Fruit fly (Drosophila melanogaster): Measurements from ENCODE around the gene Adss.
A peak's percentile ranks its signal among the peaks of the same experiment; 100 is the strongest.

Adss gene

DNA sequence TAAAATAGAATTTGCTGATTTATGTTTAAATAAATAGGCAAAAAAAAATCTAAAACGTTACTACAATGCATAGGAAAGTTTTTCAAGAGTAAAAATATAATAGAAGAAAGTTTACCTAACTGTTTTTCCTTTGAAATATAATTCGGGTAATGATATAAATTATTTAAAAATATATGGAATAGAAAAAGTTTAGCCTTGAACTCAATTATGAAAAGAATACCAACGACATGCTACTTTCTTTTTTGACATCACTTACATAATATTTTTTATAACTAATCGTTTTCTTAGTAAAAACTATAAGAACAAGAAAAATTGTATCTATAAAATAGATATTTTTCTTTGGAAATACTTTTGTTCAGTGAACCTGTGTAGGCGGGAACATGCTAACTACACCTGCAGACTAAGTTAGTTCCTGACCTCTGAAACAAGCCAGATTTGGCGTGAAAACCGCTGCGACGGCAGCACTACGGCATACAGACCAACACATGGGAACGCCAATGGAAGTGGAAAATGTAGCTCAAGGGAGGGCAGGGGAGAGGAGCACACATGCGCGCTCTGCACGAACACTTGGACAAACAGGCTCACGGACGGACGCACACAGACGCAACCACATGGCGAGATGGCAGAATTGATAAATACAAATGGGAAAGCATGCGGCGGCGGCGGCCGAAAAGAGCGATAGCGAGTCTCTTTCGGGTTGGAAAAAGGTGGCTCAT, 806 bp downstream of the Adss start (continued):
- no peak for TF ChIP-seq gcm (GFP tag; optimal IDR thresholded peaks at IDR 0.05)
- no peak for TF ChIP-seq stwl (tag; optimal IDR thresholded peaks at IDR 0.05)
- TF ChIP-seq Hey (tag; optimal IDR thresholded peaks at IDR 0.05) = peak; percentile 46
- TF ChIP-seq Dp (GFP tag; optimal IDR thresholded peaks at IDR 0.05) = no peak
- TF ChIP-seq CG3163 (GFP tag; optimal IDR thresholded peaks at IDR 0.05) = no peak
- no peak for TF ChIP-seq CG4820 (GFP tag; optimal IDR thresholded peaks at IDR 0.05)
- no peak for TF ChIP-seq wor (GFP tag; IDR thresholded peaks at IDR 0.05)
- TF ChIP-seq CG13296 (GFP tag; optimal IDR thresholded peaks at IDR 0.05) = no peak
- no peak for TF ChIP-seq CG10565 (GFP tag; optimal IDR thresholded peaks at IDR 0.05)
- TF ChIP-seq CG1647 (GFP tag; optimal IDR thresholded peaks at IDR 0.05) = no peak
- no peak for TF ChIP-seq B-H1 (GFP tag; IDR thresholded peaks at IDR 0.05)
- no peak for TF ChIP-seq Eip74EF (GFP tag; optimal IDR thresholded peaks at IDR 0.05)
- no peak for TF ChIP-seq ara (GFP tag; IDR thresholded peaks at IDR 0.05)
- no peak for TF ChIP-seq CG18764 (GFP tag; optimal IDR thresholded peaks at IDR 0.05)
- 0 out of 2 replicates have a peak, but pooled peaks have one; percentile 28 for TF ChIP-seq vvl (GFP tag; IDR thresholded peaks at IDR 0.05)
- TF ChIP-seq disco-r (GFP tag; optimal IDR thresholded peaks at IDR 0.05) = no peak
- no peak for TF ChIP-seq CG1233 (GFP tag; optimal IDR thresholded peaks at IDR 0.05)
- no peak for TF ChIP-seq Usf (GFP tag; optimal IDR thresholded peaks at IDR 0.05)
- no peak for TF ChIP-seq repo (GFP tag; optimal IDR thresholded peaks at IDR 0.05)
- TF ChIP-seq CG11247 (GFP tag; IDR thresholded peaks at IDR 0.05) = no peak
- no peak for TF ChIP-seq CG13624 (GFP tag; optimal IDR thresholded peaks at IDR 0.05)
- TF ChIP-seq CG9609 (GFP tag; optimal IDR thresholded peaks at IDR 0.05) = no peak
- TF ChIP-seq GATAe (GFP tag; conservative IDR thresholded peaks at IDR 0.05) = no peak
- 0 out of 2 replicates have a peak, but pooled peaks have one; percentile 8 for TF ChIP-seq aop (GFP tag; IDR thresholded peaks at IDR 0.05)
- peak; percentile 36 for TF ChIP-seq Dek (tag; optimal IDR thresholded peaks at IDR 0.05)
- TF ChIP-seq cwo (GFP tag; optimal IDR thresholded peaks at IDR 0.05) = peak; percentile 72
- TF ChIP-seq Nf-YA (GFP tag; IDR thresholded peaks at IDR 0.05) = no peak
- TF ChIP-seq HHEX (GFP tag; optimal IDR thresholded peaks at IDR 0.05) = no peak
- TF ChIP-seq pho (GFP tag; optimal IDR thresholded peaks at IDR 0.05) = no peak
- TF ChIP-seq CG14050 (GFP tag; IDR thresholded peaks at IDR 0.05) = no peak
- peak; percentile 32 for TF ChIP-seq CG10147 (GFP tag; optimal IDR thresholded peaks at IDR 0.05)
- TF ChIP-seq CG7963 (GFP tag; IDR thresholded peaks at IDR 0.05; ENCODE audit: partially characterized antibody) = no peak
- no peak for TF ChIP-seq E2f2 (GFP tag; IDR thresholded peaks at IDR 0.05)
- no peak for TF ChIP-seq slp2 (GFP tag; optimal IDR thresholded peaks at IDR 0.05)
- TF ChIP-seq CG9876 (GFP tag; optimal IDR thresholded peaks at IDR 0.05) = no peak
- no peak for TF ChIP-seq ac (GFP tag; optimal IDR thresholded peaks at IDR 0.05)
- TF ChIP-seq eve (GFP tag; optimal IDR thresholded peaks at IDR 0.05) = no peak
- TF ChIP-seq org-1 (GFP tag; optimal IDR thresholded peaks at IDR 0.05) = no peak
- TF ChIP-seq CG17385 (GFP tag; optimal IDR thresholded peaks at IDR 0.05) = no peak
- no peak for TF ChIP-seq Dip3 (GFP tag; optimal IDR thresholded peaks at IDR 0.05)
- no peak for TF ChIP-seq lov (optimal IDR thresholded peaks at IDR 0.05)
- TF ChIP-seq lov (GFP tag; IDR thresholded peaks at IDR 0.05) = 0 out of 3 replicates have a peak, but pooled peaks have one; percentile 59
- peak; percentile 61 for TF ChIP-seq gem (tag; optimal IDR thresholded peaks at IDR 0.05)
- TF ChIP-seq CG14014 (GFP tag; IDR thresholded peaks at IDR 0.05) = 0 out of 2 replicates have a peak, but pooled peaks have one; percentile 12
- TF ChIP-seq schlank (tag; optimal IDR thresholded peaks at IDR 0.05) = no peak
- TF ChIP-seq HLH3B (GFP tag; IDR thresholded peaks at IDR 0.05) = no peak
- no peak for TF ChIP-seq Side (GFP tag; optimal IDR thresholded peaks at IDR 0.05)
- TF ChIP-seq Mes4 (GFP tag; optimal IDR thresholded peaks at IDR 0.05) = no peak
- no peak for TF ChIP-seq Atf-2 (GFP tag; optimal IDR thresholded peaks at IDR 0.05)
- TF ChIP-seq ERR (GFP tag; optimal IDR thresholded peaks at IDR 0.05) = no peak
- peak; percentile 9; the same call in 1 of the 2 replicates for TF ChIP-seq lmd (GFP tag; IDR thresholded peaks at IDR 0.05)
